Fruit fly (Drosophila melanogaster) whole organism, embryonic: ENCODE measurements around the gene Rh5.

Experiments
- Ada2b ChIP-seq: fragments of 200-800 bp; sonication (Bioruptor generic); IDR thresholded peaks from 2 replicates; pipeline ENCODE4 v1.3.6; 2022; ENCODE audit warnings: missing biosample characterization, missing genetic modification characterization
- Bdp1 ChIP-seq: fragments of 200-800 bp; sonication (Bioruptor generic); optimal IDR thresholded peaks from 3 replicates; lab custom pipeline; 2016; ENCODE audit warnings: missing biosample characterization, missing genetic modification characterization
- CG15479 ChIP-seq: fragments of 200-800 bp; sonication (Bioruptor generic); optimal IDR thresholded peaks from 3 replicates; lab custom pipeline; 2019; ENCODE audit warnings: missing biosample characterization, mild to moderate bottlenecking, missing genetic modification characterization, moderate library complexity
- CG16815 ChIP-seq: fragments of 200-800 bp; sonication (Bioruptor generic); optimal IDR thresholded peaks from 3 replicates; lab custom pipeline; 2017; ENCODE audit warnings: missing biosample characterization, mild to moderate bottlenecking, missing genetic modification characterization
- CG17385 ChIP-seq: fragments of 200-800 bp; sonication (Bioruptor generic); optimal IDR thresholded peaks from 3 replicates; lab custom pipeline; 2018; ENCODE audit warnings: missing biosample characterization, mild to moderate bottlenecking, missing genetic modification characterization
- CG18011 ChIP-seq: fragments of 200-800 bp; sonication (Bioruptor generic); optimal IDR thresholded peaks from 2 replicates; lab custom pipeline; 2017; ENCODE audit warnings: missing biosample characterization, missing genetic modification characterization, mild to moderate bottlenecking, moderate library complexity, missing genotype
- CG1832 ChIP-seq: fragments of 200-800 bp; sonication (Bioruptor generic); optimal IDR thresholded peaks from 2 replicates; lab custom pipeline; 2017; ENCODE audit warnings: missing biosample characterization, mild to moderate bottlenecking, missing genetic modification characterization, inconsistent platforms
- CG2712 ChIP-seq: fragments of 200-800 bp; optimal IDR thresholded peaks from 3 replicates; lab custom pipeline; 2019; ENCODE audit warnings: missing biosample characterization, mild to moderate bottlenecking, missing genetic modification characterization, moderate library complexity
- CG32532 ChIP-seq: fragments of 200-800 bp; sonication (Bioruptor generic); IDR thresholded peaks from 2 replicates; pipeline ENCODE4 v1.3.6; 2022; ENCODE audit warnings: missing biosample characterization, missing genetic modification characterization
- CG33557 ChIP-seq: fragments of 200-800 bp; sonication (Bioruptor generic); optimal IDR thresholded peaks from 2 replicates; lab custom pipeline; 2019; ENCODE audit warnings: missing biosample characterization, mild to moderate bottlenecking, missing genetic modification characterization, moderate library complexity
- CG3407 ChIP-seq: fragments of 200-800 bp; sonication (Bioruptor generic); optimal IDR thresholded peaks from 2 replicates; lab custom pipeline; 2018; ENCODE audit warnings: missing biosample characterization, mild to moderate bottlenecking, missing genetic modification characterization
- CG4617 ChIP-seq: fragments of 200-800 bp; sonication (Bioruptor generic); optimal IDR thresholded peaks from 3 replicates; lab custom pipeline; 2016; ENCODE audit warnings: missing biosample characterization, missing genetic modification characterization, borderline replicate concordance
- CG7556 ChIP-seq: fragments of 200-800 bp; sonication (Bioruptor generic); optimal IDR thresholded peaks from 2 replicates; lab custom pipeline; 2017; ENCODE audit warnings: missing biosample characterization, mild to moderate bottlenecking, missing genetic modification characterization
- CG7839 ChIP-seq: fragments of 200-800 bp; sonication (Bioruptor generic); optimal IDR thresholded peaks from 3 replicates; lab custom pipeline; 2018; ENCODE audit warnings: missing biosample characterization, mild to moderate bottlenecking, missing genetic modification characterization, moderate library complexity
- CG8388 ChIP-seq: fragments of 200-800 bp; sonication (Bioruptor generic); optimal IDR thresholded peaks from 2 replicates; lab custom pipeline; 2019; ENCODE audit warnings: missing biosample characterization, mild to moderate bottlenecking, missing genetic modification characterization, moderate library complexity
- CG8924 ChIP-seq: fragments of 200-800 bp; optimal IDR thresholded peaks from 3 replicates; lab custom pipeline; 2019; ENCODE audit warnings: missing biosample characterization, mild to moderate bottlenecking, missing genetic modification characterization, moderate library complexity
- CG9876 ChIP-seq: fragments of 200-800 bp; sonication (Bioruptor generic); optimal IDR thresholded peaks from 2 replicates; lab custom pipeline; 2016; ENCODE audit warnings: missing biosample characterization, missing genetic modification characterization
- Mad ChIP-seq: fragments of 200-800 bp; sonication (Bioruptor generic); optimal IDR thresholded peaks from 2 replicates; lab custom pipeline; 2016; ENCODE audit warnings: missing biosample characterization, missing genetic modification characterization
- Med ChIP-seq: fragments of 200-800 bp; sonication (Bioruptor generic); peaks from one replicate; lab custom pipeline; 2016; ENCODE audit warnings: missing biosample characterization, missing genetic modification characterization, mild to moderate bottlenecking, inconsistent platforms, moderate library complexity
- Mrtf ChIP-seq: fragments of 200-800 bp; sonication (Bioruptor generic); IDR thresholded peaks from 3 replicates; pipeline ENCODE4 v1.3.6; 2022; ENCODE audit warnings: missing biosample characterization, missing genetic modification characterization
- Oli ChIP-seq: fragments of 200-800 bp; sonication (Bioruptor generic); optimal IDR thresholded peaks from 2 replicates; lab custom pipeline; 2018; ENCODE audit warnings: missing biosample characterization, mild to moderate bottlenecking, missing genetic modification characterization, moderate library complexity
- Ptx1 ChIP-seq: fragments of 200-800 bp; sonication (Bioruptor generic); IDR thresholded peaks from 2 replicates; pipeline ENCODE4 v1.3.6; 2022; ENCODE audit warnings: missing biosample characterization, missing genetic modification characterization
- Six4 ChIP-seq: fragments of 200-800 bp; sonication (Bioruptor generic); optimal IDR thresholded peaks from 2 replicates; lab custom pipeline; 2016; ENCODE audit warnings: missing biosample characterization, missing genetic modification characterization
- Sox102F ChIP-seq: fragments of 200-800 bp; sonication (Bioruptor generic); optimal IDR thresholded peaks from 2 replicates; lab custom pipeline; 2018; ENCODE audit warnings: missing biosample characterization, mild to moderate bottlenecking, missing genetic modification characterization, moderate library complexity
- Sry-δ ChIP-seq: fragments of 200-800 bp; sonication (Bioruptor generic); optimal IDR thresholded peaks from 2 replicates; lab custom pipeline; 2016; ENCODE audit warnings: missing biosample characterization, missing genetic modification characterization
- Ssrp ChIP-seq: fragments of 200-800 bp; sonication (Bioruptor generic); optimal IDR thresholded peaks from 2 replicates; lab custom pipeline; 2018; ENCODE audit warnings: missing biosample characterization, mild to moderate bottlenecking, missing genetic modification characterization, moderate library complexity
- Xrp1 ChIP-seq: fragments of 200-800 bp; sonication (Bioruptor generic); IDR thresholded peaks from 2 replicates; pipeline ENCODE4 v1.3.6; 2022; ENCODE audit warnings: missing biosample characterization, missing genetic modification characterization
- ato ChIP-seq: fragments of 200-800 bp; sonication (Bioruptor generic); IDR thresholded peaks from 2 replicates; pipeline ENCODE4 v1.3.6; 2022; ENCODE audit warnings: missing biosample characterization, missing genetic modification characterization; ENCODE audit not compliant: partially characterized antibody
- bbx ChIP-seq: fragments of 200-800 bp; sonication (Bioruptor generic); IDR thresholded peaks from 2 replicates; pipeline ENCODE4 v1.3.6; 2022; ENCODE audit warnings: missing biosample characterization, missing genetic modification characterization; ENCODE audit not compliant: partially characterized antibody
- bsh ChIP-seq, 2 experiments: fragments of 200-800 bp; sonication (Bioruptor generic); optimal IDR thresholded peaks; 2 replicates each; lab custom pipeline; 2017 to 2018; ENCODE audit warnings: mild to moderate bottlenecking in 2 of 2, missing biosample characterization in 2 of 2, missing genetic modification characterization in 2 of 2, moderate library complexity in 1 of 2
- danr ChIP-seq: fragments of 200-800 bp; sonication (Bioruptor generic); IDR thresholded peaks from 2 replicates; pipeline ENCODE4 v1.3.6; 2022; ENCODE audit warnings: missing biosample characterization, missing genetic modification characterization
- dmrt11E ChIP-seq: fragments of 200-800 bp; sonication (Bioruptor generic); optimal IDR thresholded peaks from 3 replicates; lab custom pipeline; 2018; ENCODE audit warnings: missing biosample characterization, mild to moderate bottlenecking, missing genetic modification characterization, moderate library complexity
- ems ChIP-seq: fragments of 200-800 bp; sonication (Bioruptor generic); optimal IDR thresholded peaks from 3 replicates; lab custom pipeline; 2016; ENCODE audit warnings: missing biosample characterization, missing genetic modification characterization
- eyg ChIP-seq: fragments of 200-800 bp; sonication (Bioruptor generic); optimal IDR thresholded peaks from 3 replicates; lab custom pipeline; 2016; ENCODE audit warnings: missing biosample characterization, missing genetic modification characterization
- fd102C ChIP-seq: fragments of 200-800 bp; sonication (Bioruptor generic); optimal IDR thresholded peaks from 2 replicates; lab custom pipeline; 2018; ENCODE audit warnings: missing biosample characterization, mild to moderate bottlenecking, missing genetic modification characterization, moderate library complexity
- grau ChIP-seq: fragments of 200-800 bp; optimal IDR thresholded peaks from 3 replicates; lab custom pipeline; 2019; ENCODE audit warnings: missing biosample characterization, mild to moderate bottlenecking, missing genetic modification characterization, moderate library complexity
- hkb ChIP-seq, 2 experiments: fragments of 200-800 bp in 1 of 2; fragments of >200 bp in 1 of 2; sonication (Bioruptor generic) in 1 of 2; IDR thresholded peaks in 1 of 2; optimal IDR thresholded peaks in 1 of 2; 2 replicates each; pipeline versions ENCODE4 v1.3.6 to Lab custom; 2017 to 2022; ENCODE audit warnings: missing biosample characterization in 1 of 2, missing genetic modification characterization in 1 of 2
- kay ChIP-seq: fragments of 200-800 bp; sonication (Bioruptor generic); optimal IDR thresholded peaks from 2 replicates; lab custom pipeline; 2016; ENCODE audit warnings: missing biosample characterization, missing genetic modification characterization
- lola ChIP-seq, 3 experiments: fragments of >200 bp in 2 of 3; fragments of 200-800 bp in 1 of 3; sonication (Bioruptor generic) in 1 of 3; optimal IDR thresholded peaks; 2 replicates each; lab custom pipeline; 2017 to 2019; ENCODE audit warnings: missing biosample characterization in 3 of 3, missing genetic modification characterization in 3 of 3, mild to moderate bottlenecking in 1 of 3, moderate library complexity in 1 of 3
- nau ChIP-seq: fragments of 200-800 bp; sonication (Bioruptor generic); optimal IDR thresholded peaks from 3 replicates; lab custom pipeline; 2017; ENCODE audit warnings: missing biosample characterization, mild to moderate bottlenecking, missing genetic modification characterization, missing genetic modification reagents
- nmo ChIP-seq: fragments of 200-800 bp; sonication (Bioruptor generic); optimal IDR thresholded peaks from 2 replicates; lab custom pipeline; 2018; ENCODE audit warnings: missing biosample characterization, mild to moderate bottlenecking, missing genetic modification characterization, moderate library complexity
- onecut ChIP-seq: fragments of 200-800 bp; sonication (Bioruptor generic); IDR thresholded peaks from 2 replicates; pipeline ENCODE4 v1.3.6; 2022; ENCODE audit warnings: missing biosample characterization, missing genetic modification characterization
- phol ChIP-seq: fragments of 200-800 bp; sonication (Bioruptor generic); optimal IDR thresholded peaks from 3 replicates; lab custom pipeline; 2018; ENCODE audit warnings: missing biosample characterization, mild to moderate bottlenecking, missing genetic modification characterization, moderate library complexity
- sens ChIP-seq: fragments of 200-800 bp; sonication (Bioruptor generic); peaks from one replicate; lab custom pipeline; 2016; ENCODE audit warnings: missing biosample characterization, missing genetic modification characterization
- tap ChIP-seq: fragments of 200-800 bp; optimal IDR thresholded peaks from 3 replicates; lab custom pipeline; 2019; ENCODE audit warnings: missing biosample characterization, mild to moderate bottlenecking, missing genetic modification characterization, moderate library complexity
- zen ChIP-seq: fragments of 200-800 bp; sonication (Bioruptor generic); optimal IDR thresholded peaks from 3 replicates; lab custom pipeline; 2018; ENCODE audit warnings: missing biosample characterization, mild to moderate bottlenecking, missing genetic modification characterization, moderate library complexity
- zf30C ChIP-seq: fragments of 200-800 bp; sonication (Bioruptor generic); optimal IDR thresholded peaks from 3 replicates; lab custom pipeline; 2018; ENCODE audit warnings: missing biosample characterization, mild to moderate bottlenecking, missing genetic modification characterization

Gene Rh5

dm6 chr2L:11976955-11977354 is 31.0 kb upstream of the Rh5 start (continued):
- TF ChIP-seq Ptx1 (GFP tag; lab: Robert Waterston, UW) (no peak), nau (GFP tag; lab: Kevin White, UChicago) (no peak)

- peak; percentile 75 for TF ChIP-seq sens (GFP tag; lab: Kevin White, UChicago)
- TF ChIP-seq ato (GFP tag; lab: Robert Waterston, UW) = no peak
- TF ChIP-seq CG3407 (GFP tag; lab: Kevin White, UChicago) = no peak
- no peak for TF ChIP-seq bbx
- TF ChIP-seq tap (tag; lab: Kevin White, UChicago) = no peak
- TF ChIP-seq CG9876 = no peak
- TF ChIP-seq ems (GFP tag; lab: Kevin White, UChicago) = no peak
- TF ChIP-seq CG15479 (GFP tag; lab: Kevin White, UChicago) = peak; percentile 28
- peak; percentile 7 for TF ChIP-seq CG1832 (GFP tag; lab: Kevin White, UChicago)
- TF ChIP-seq CG33557 = no peak
- no peak for TF ChIP-seq kay
- TF ChIP-seq Ada2b = no peak
- TF ChIP-seq eyg (GFP tag; lab: Kevin White, UChicago) = no peak
- TF ChIP-seq danr (GFP tag; lab: Robert Waterston, UW) = no peak
- no peak for TF ChIP-seq Bdp1
- TF ChIP-seq zen (tag; lab: Kevin White, UChicago) = peak; percentile 53
Observed at dm6 chr2L:11977721-11978120, 30.2 kb upstream of the Rh5 start.

DNA sequence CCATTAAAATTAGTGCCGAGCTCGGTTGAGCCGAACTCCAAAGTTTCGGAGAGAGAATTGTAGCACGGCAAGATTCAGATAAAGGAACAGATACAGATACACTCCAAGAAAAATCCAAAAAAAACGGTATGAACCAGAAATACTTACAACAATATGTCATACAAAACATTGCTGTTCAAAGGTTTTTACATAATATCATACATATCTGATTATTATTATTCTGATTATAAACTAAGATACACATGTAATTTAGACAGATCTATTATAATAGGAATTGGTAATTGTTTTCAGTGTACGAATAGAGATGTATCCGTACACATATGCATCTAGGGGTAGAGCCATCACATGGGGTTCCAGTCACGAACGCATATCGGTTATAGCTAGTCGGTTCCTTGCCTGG is 27.9 kb upstream of the Rh5 start:
- peak; percentile 10 for TF ChIP-seq Oli (tag; lab: Kevin White, UChicago)
- peak; percentile 11 for TF ChIP-seq CG7839 (tag; lab: Kevin White, UChicago)
- TF ChIP-seq danr (GFP tag; lab: Robert Waterston, UW) = no peak
- no peak for TF ChIP-seq CG32532
- peak; percentile 3 for TF ChIP-seq CG8924
- no peak for TF ChIP-seq zen (tag; lab: Kevin White, UChicago)
- TF ChIP-seq hkb (optimal IDR thresholded peaks at IDR 0.05; lab: Kevin White, UChicago) = no peak
- 0 out of 2 replicates have a peak, but pooled peaks have one; percentile 15 for TF ChIP-seq hkb (GFP tag; IDR thresholded peaks at IDR 0.05; lab: Robert Waterston, UW)
- peak; percentile 15 for TF ChIP-seq sens (GFP tag; lab: Kevin White, UChicago)
- TF ChIP-seq CG4617 = no peak
- TF ChIP-seq grau (tag; lab: Kevin White, UChicago) = peak; percentile 27
- peak; percentile 56 for TF ChIP-seq dmrt11E (tag; lab: Kevin White, UChicago)
- TF ChIP-seq CG17385 (GFP tag; lab: Kevin White, UChicago) = no peak
- no peak for TF ChIP-seq onecut (GFP tag; lab: Robert Waterston, UW)
- TF ChIP-seq Mad (GFP tag; lab: Kevin White, UChicago) = no peak
- peak; percentile 23; the same call in 1 of the 2 replicates for TF ChIP-seq Xrp1
- TF ChIP-seq zf30C (GFP tag; lab: Kevin White, UChicago) = peak; percentile 15
- TF ChIP-seq lola (GFP tag; optimal IDR thresholded peaks at IDR 0.05; lab: Kevin White, UChicago) = peak in 1 of 3 experiments; percentile 58
- peak; percentile 59 for TF ChIP-seq CG2712 (tag; lab: Kevin White, UChicago)
- peak; percentile 25 for TF ChIP-seq CG16815 (GFP tag; lab: Kevin White, UChicago)
- TF ChIP-seq phol = peak; percentile 28
- peak; percentile 27 for TF ChIP-seq CG8388 (GFP tag; lab: Kevin White, UChicago)
- TF ChIP-seq Sox102F (GFP tag; lab: Kevin White, UChicago) = peak; percentile 12
- no peak for TF ChIP-seq fd102C (GFP tag; lab: Kevin White, UChicago)
- TF ChIP-seq bsh (GFP tag; optimal IDR thresholded peaks at IDR 0.05; lab: Kevin White, UChicago) = peak in 1 of 2 experiments; percentile 28
- no peak for TF ChIP-seq CG18011 (GFP tag; lab: Kevin White, UChicago)
- TF ChIP-seq nmo (GFP tag; lab: Kevin White, UChicago) = peak; percentile 28
- peak; percentile 4 for TF ChIP-seq CG7556
- no peak for TF ChIP-seq Sry-δ (GFP tag; lab: Kevin White, UChicago)
- peak; percentile 52 for TF ChIP-seq Med (GFP tag; lab: Kevin White, UChicago)
- no peak for TF ChIP-seq Six4 (GFP tag; lab: Kevin White, UChicago)
- no peak for TF ChIP-seq Mrtf (GFP tag; lab: Robert Waterston, UW)
- TF ChIP-seq Ssrp (tag; lab: Kevin White, UChicago) = peak; percentile 8
